Fruit fly (Drosophila melanogaster) whole organism, prepupa: Measurements from ENCODE around the gene tutl.

Experiments
- CG15336 ChIP-seq: fragments of 200-800 bp; sonication (Bioruptor generic); IDR thresholded peaks from 2 replicates; pipeline ENCODE4 v1.3.6; 2022; ENCODE audit warnings: missing biosample characterization, missing genetic modification characterization
- CG16779 ChIP-seq: fragments of 200-800 bp; sonication (Bioruptor generic); optimal IDR thresholded peaks from 3 replicates; lab custom pipeline; 2017; ENCODE audit warnings: missing biosample characterization, mild to moderate bottlenecking, missing genetic modification characterization
- CG3032 ChIP-seq: fragments of 200-800 bp; optimal IDR thresholded peaks from 2 replicates; lab custom pipeline; 2019; ENCODE audit warnings: missing biosample characterization, mild to moderate bottlenecking, missing genetic modification characterization, moderate library complexity
- CG32006 ChIP-seq: fragments of 200-800 bp; sonication (Bioruptor generic); optimal IDR thresholded peaks from 3 replicates; lab custom pipeline; 2017; ENCODE audit warnings: missing biosample characterization, mild to moderate bottlenecking, missing genetic modification characterization
- CG34406 ChIP-seq: fragments of 200-800 bp; sonication (Bioruptor generic); optimal IDR thresholded peaks from 3 replicates; lab custom pipeline; 2016; ENCODE audit warnings: missing biosample characterization, missing genetic modification characterization
- Ets96B ChIP-seq: fragments of 200-800 bp; optimal IDR thresholded peaks from 2 replicates; lab custom pipeline; 2019; ENCODE audit warnings: missing biosample characterization, mild to moderate bottlenecking, missing genetic modification characterization, moderate library complexity
- Met ChIP-seq: fragments of 200-800 bp; sonication (Bioruptor generic); optimal IDR thresholded peaks from 3 replicates; lab custom pipeline; 2016; ENCODE audit warnings: missing biosample characterization, missing genetic modification characterization
- achi ChIP-seq: fragments of 200-800 bp; sonication (Bioruptor generic); optimal IDR thresholded peaks from 3 replicates; lab custom pipeline; 2016; ENCODE audit warnings: missing biosample characterization, missing genetic modification characterization
- acj6 ChIP-seq: fragments of 200-800 bp; sonication (Bioruptor generic); optimal IDR thresholded peaks from 3 replicates; lab custom pipeline; 2016; ENCODE audit warnings: missing biosample characterization, missing genetic modification characterization
- dac ChIP-seq: fragments of 200-800 bp; sonication (Bioruptor generic); optimal IDR thresholded peaks from 2 replicates; lab custom pipeline; 2017; ENCODE audit warnings: missing biosample characterization, mild to moderate bottlenecking, missing genetic modification characterization
- dsx ChIP-seq: fragments of 200-800 bp; optimal IDR thresholded peaks from 3 replicates; lab custom pipeline; 2019; ENCODE audit warnings: missing biosample characterization, mild to moderate bottlenecking, missing genetic modification characterization, moderate library complexity; ENCODE audit not compliant: poor library complexity, severe bottlenecking
- esn ChIP-seq: fragments of 200-800 bp; sonication (Bioruptor generic); optimal IDR thresholded peaks from 2 replicates; lab custom pipeline; 2016; ENCODE audit warnings: missing biosample characterization, mild to moderate bottlenecking, missing genetic modification characterization, moderate library complexity
- fkh ChIP-seq: fragments of 200-800 bp; sonication (Bioruptor generic); optimal IDR thresholded peaks from 3 replicates; lab custom pipeline; 2017; ENCODE audit warnings: missing biosample characterization, mild to moderate bottlenecking, missing genetic modification characterization, moderate library complexity
- svp ChIP-seq: fragments of 200-800 bp; sonication (Bioruptor generic); peaks from one replicate; lab custom pipeline; 2016; ENCODE audit warnings: missing biosample characterization, missing genetic modification characterization
- vri ChIP-seq: fragments of 200-800 bp; sonication (Bioruptor generic); optimal IDR thresholded peaks from 3 replicates; lab custom pipeline; 2016; ENCODE audit warnings: missing biosample characterization, mild to moderate bottlenecking, missing genetic modification characterization

Gene tutl

DNA sequence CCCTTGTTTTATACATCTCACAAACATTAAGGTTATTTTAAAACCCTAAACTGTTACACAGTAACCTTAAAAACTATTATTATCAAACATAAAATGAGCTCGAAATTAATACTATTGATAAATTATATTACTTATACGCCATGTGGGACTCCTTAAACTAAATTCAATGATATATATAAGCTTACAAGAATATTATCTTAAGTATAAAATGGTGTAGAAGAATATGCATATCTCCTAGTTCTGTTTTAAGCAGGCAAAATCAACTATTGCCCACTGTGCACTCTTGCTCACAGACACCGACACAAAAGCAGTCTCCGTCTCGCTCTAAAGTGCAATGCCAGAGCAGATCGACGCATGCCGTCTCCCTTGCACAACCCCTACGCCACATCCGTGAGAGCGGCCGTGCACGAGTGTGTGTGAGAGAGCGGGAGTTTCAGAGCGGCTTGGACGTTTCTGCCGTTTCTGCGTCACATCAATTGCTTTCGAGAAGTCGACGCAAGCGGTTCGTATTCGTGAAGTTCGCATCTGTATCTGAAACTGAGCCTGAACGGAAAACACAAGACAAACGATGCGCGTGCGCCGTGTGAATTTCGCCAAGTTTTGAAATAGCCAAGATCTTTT lies 88.7 kb downstream of the tutl start (continued):
- TF ChIP-seq esn (GFP tag; lab: Kevin White, UChicago), result peak; percentile 81
- TF ChIP-seq achi, result peak; percentile 70
- TF ChIP-seq acj6 (GFP tag; lab: Kevin White, UChicago), result peak; percentile 60
- TF ChIP-seq CG15336 (GFP tag; lab: Robert Waterston, UW), result peak; percentile 69
- peak; percentile 31 for TF ChIP-seq vri (GFP tag; lab: Kevin White, UChicago)
- peak; percentile 38 for TF ChIP-seq Ets96B (tag; lab: Kevin White, UChicago)
- peak; percentile 77 for TF ChIP-seq CG34406 (GFP tag; lab: Kevin White, UChicago)
- peak; percentile 63 for TF ChIP-seq CG32006
- TF ChIP-seq dsx (GFP tag; lab: Kevin White, UChicago), result peak; percentile 41
- TF ChIP-seq Met (GFP tag; lab: Kevin White, UChicago), result peak; percentile 73
- no peak for TF ChIP-seq CG16779 (tag; lab: Kevin White, UChicago)
- no peak for TF ChIP-seq dac
- TF ChIP-seq CG3032 (tag; lab: Kevin White, UChicago), result no peak

DNA sequence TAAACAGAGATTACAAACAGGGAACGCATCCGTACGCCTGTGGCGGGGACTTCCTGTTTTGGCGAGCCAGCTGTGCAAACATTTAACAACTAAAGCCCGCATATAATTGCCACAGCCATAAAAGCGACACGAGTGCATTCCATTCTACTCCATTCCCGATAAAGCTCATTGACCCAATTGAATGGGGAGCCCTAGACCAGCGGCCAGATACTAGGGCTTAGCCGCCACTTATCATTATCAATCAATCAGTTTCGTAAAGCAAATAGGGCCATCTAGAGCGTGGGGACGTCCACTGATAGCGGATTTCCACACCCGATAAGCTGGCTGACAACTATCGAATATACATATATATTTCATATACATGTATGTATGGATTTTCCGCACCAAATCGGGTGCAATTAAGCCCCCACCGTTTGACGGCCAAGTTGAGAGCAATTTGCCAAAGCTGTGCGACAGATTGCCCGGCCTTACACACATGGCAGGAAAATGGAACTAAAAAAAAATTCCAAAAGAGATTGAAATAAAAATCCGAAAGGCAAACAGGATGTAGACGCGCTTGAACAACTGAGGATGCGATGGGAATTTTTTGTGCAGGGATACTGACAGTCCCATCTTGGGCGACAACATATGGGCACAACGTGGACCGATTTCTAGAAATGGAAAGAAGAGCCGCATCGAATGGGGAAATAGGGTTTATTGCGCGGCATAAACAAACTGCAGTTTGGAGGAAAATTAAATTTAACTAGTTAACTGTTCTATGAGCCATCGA lies 90.0 kb downstream of the tutl start:
- TF ChIP-seq dac (no peak), svp (peak; percentile 25), fkh (GFP tag; lab: Kevin White, UChicago) (peak; percentile 29)
